Fruit fly (Drosophila melanogaster): ENCODE results near the gene run.

Gene run

dm6 chrX:20690454-20690853 is at the start of gene run:
Gene run (plus strand): TSS chrX:20690670.
- no peak for TF ChIP-seq ey (GFP tag; optimal IDR thresholded peaks at IDR 0.05)
- no peak for TF ChIP-seq h (GFP tag; optimal IDR thresholded peaks at IDR 0.05)
- TF ChIP-seq CG9705 (GFP tag; optimal IDR thresholded peaks at IDR 0.05) = no peak
- no peak for TF ChIP-seq Rel (GFP tag; optimal IDR thresholded peaks at IDR 0.05)
- no peak for TF ChIP-seq Rel (tag; optimal IDR thresholded peaks at IDR 0.05)
- TF ChIP-seq Abd-B (GFP tag; optimal IDR thresholded peaks at IDR 0.05) = no peak
- no peak for TF ChIP-seq CrebA (GFP tag; optimal IDR thresholded peaks at IDR 0.05; ENCODE audit: borderline replicate concordance)
- no peak for TF ChIP-seq dmrt93B (GFP tag; optimal IDR thresholded peaks at IDR 0.05)
- TF ChIP-seq lola (GFP tag; optimal IDR thresholded peaks at IDR 0.05) = no peak
- TF ChIP-seq woc (GFP tag; optimal IDR thresholded peaks at IDR 0.05) = no peak
- TF ChIP-seq Hr78 (GFP tag; optimal IDR thresholded peaks at IDR 0.05) = no peak
- no peak for TF ChIP-seq CG32264 (GFP tag; optimal IDR thresholded peaks at IDR 0.05)
- TF ChIP-seq usp (GFP tag; optimal IDR thresholded peaks at IDR 0.05) = no peak
- TF ChIP-seq jim (GFP tag; optimal IDR thresholded peaks at IDR 0.05) = no peak
- no peak for TF ChIP-seq pan (optimal IDR thresholded peaks at IDR 0.05)
- TF ChIP-seq GATAd (GFP tag; optimal IDR thresholded peaks at IDR 0.05) = no peak
- TF ChIP-seq sage (GFP tag; optimal IDR thresholded peaks at IDR 0.05) = no peak
- TF ChIP-seq sv (GFP tag; optimal IDR thresholded peaks at IDR 0.05) = no peak
- no peak for TF ChIP-seq brk (GFP tag; optimal IDR thresholded peaks at IDR 0.05)
- no peak for TF ChIP-seq fru (GFP tag; optimal IDR thresholded peaks at IDR 0.05)

DNA sequence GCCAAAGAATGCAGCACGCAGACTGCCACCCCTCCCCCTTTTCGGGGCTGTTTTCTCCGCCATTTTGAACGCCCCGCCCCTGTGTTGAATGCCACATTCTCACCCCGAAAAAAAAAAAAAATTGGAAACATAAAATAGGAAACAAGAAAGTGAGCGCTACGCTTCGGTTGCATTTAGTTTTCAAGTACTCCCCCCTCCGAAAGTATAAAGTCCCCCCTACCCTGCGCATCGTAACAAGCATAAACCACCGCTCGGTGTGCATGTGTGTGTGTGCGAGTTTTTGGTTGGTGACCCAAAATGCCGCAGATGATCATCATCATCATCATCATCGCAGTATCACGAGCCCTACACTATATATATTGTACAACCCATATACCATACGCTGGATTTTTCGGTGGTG is 47.1 kb upstream of the run start:
- TF ChIP-seq Hnf4 (GFP tag; optimal IDR thresholded peaks at IDR 0.05) (no peak), br (GFP tag; optimal IDR thresholded peaks at IDR 0.05) (no peak), Abd-B (GFP tag; optimal IDR thresholded peaks at IDR 0.05) (no peak), Hr83 (GFP tag; optimal IDR thresholded peaks at IDR 0.05; ENCODE audit: poor library complexity, severe bottlenecking) (no peak), dsf (GFP tag; optimal IDR thresholded peaks at IDR 0.05; ENCODE audit: borderline replicate concordance) (no peak), Sp1 (GFP tag; optimal IDR thresholded peaks at IDR 0.05) (no peak), N (GFP tag; optimal IDR thresholded peaks at IDR 0.05) (no peak), usp (GFP tag; optimal IDR thresholded peaks at IDR 0.05) (no peak), Myc (optimal IDR thresholded peaks at IDR 0.05) (no peak), HLH106 (tag; optimal IDR thresholded peaks at IDR 0.05) (no peak), jim (GFP tag; optimal IDR thresholded peaks at IDR 0.05) (no peak), Rel (GFP tag; optimal IDR thresholded peaks at IDR 0.05) (no peak), Rel (tag; optimal IDR thresholded peaks at IDR 0.05) (no peak), sv (GFP tag; optimal IDR thresholded peaks at IDR 0.05) (no peak), CG32264 (GFP tag; optimal IDR thresholded peaks at IDR 0.05) (no peak), Hr78 (GFP tag; optimal IDR thresholded peaks at IDR 0.05) (no peak), Mio (GFP tag; optimal IDR thresholded peaks at IDR 0.05) (no peak)

DNA sequence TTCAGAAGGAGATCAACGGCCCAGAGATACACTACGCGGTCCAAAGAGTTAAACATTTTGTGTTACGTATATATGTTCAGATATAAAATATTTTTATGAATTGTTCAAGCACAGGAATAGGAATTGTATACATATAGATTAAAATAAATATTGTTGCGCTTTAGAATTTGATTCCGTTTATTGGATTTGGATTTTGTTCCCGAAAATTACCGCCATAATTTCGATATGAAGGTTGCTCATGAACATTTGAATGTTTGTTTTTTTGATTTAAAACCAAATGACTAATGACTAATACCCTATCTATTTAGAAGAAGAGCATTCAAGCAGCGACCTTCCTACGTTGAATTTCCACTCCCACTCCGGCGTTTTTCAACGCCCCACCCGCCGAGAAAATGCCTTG is 46.5 kb upstream of the run start:
- TF ChIP-seq Myc (optimal IDR thresholded peaks at IDR 0.05) = no peak
- TF ChIP-seq CG9705 (GFP tag; optimal IDR thresholded peaks at IDR 0.05) = no peak
- no peak for TF ChIP-seq br (GFP tag; optimal IDR thresholded peaks at IDR 0.05)
- no peak for TF ChIP-seq Dif (GFP tag; optimal IDR thresholded peaks at IDR 0.05; ENCODE audit: partially characterized antibody)
- no peak for TF ChIP-seq h (GFP tag; optimal IDR thresholded peaks at IDR 0.05)
- no peak for TF ChIP-seq N (GFP tag; optimal IDR thresholded peaks at IDR 0.05)
- TF ChIP-seq Jra (GFP tag; optimal IDR thresholded peaks at IDR 0.05) = no peak
- no peak for TF ChIP-seq jim (GFP tag; optimal IDR thresholded peaks at IDR 0.05)
- TF ChIP-seq brk (GFP tag; optimal IDR thresholded peaks at IDR 0.05) = no peak
- TF ChIP-seq fru (GFP tag; optimal IDR thresholded peaks at IDR 0.05) = no peak
- no peak for TF ChIP-seq tai (GFP tag; optimal IDR thresholded peaks at IDR 0.05)
- TF ChIP-seq GATAd (GFP tag; optimal IDR thresholded peaks at IDR 0.05) = no peak
- no peak for TF ChIP-seq Sp1 (GFP tag; optimal IDR thresholded peaks at IDR 0.05)
- TF ChIP-seq Dfd (GFP tag; optimal IDR thresholded peaks at IDR 0.05) = no peak
- no peak for TF ChIP-seq HLH106 (tag; optimal IDR thresholded peaks at IDR 0.05)
- no peak for TF ChIP-seq usp (GFP tag; optimal IDR thresholded peaks at IDR 0.05)
- TF ChIP-seq dsf (GFP tag; optimal IDR thresholded peaks at IDR 0.05; ENCODE audit: borderline replicate concordance) = no peak
- TF ChIP-seq ey (GFP tag; optimal IDR thresholded peaks at IDR 0.05) = no peak

DNA sequence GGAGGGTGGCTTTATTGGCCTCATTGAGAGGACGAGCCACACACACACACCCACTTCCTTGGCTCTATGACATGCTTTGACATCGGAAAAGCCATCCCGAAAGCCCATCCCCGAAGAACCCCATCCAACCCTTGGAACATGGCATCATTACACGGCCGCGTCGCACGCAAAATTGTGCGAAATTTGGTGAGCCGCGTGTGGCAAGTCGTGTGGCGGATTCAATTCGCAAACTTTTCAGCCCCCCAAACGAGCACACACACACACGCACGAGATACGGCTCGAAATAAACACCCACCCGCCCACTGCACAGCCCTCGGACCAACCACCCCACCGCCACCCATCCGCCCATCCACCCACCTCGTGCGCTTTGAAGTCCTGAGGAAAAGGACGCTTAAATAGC is 44.2 kb upstream of the run start:
- TF ChIP-seq Dfd (GFP tag; optimal IDR thresholded peaks at IDR 0.05) (peak; percentile 86), sv (GFP tag; optimal IDR thresholded peaks at IDR 0.05) (no peak)

- no peak for TF ChIP-seq woc (GFP tag; optimal IDR thresholded peaks at IDR 0.05)
- no peak for TF ChIP-seq usp (GFP tag; optimal IDR thresholded peaks at IDR 0.05)
- no peak for TF ChIP-seq Dfd (GFP tag; optimal IDR thresholded peaks at IDR 0.05)
- TF ChIP-seq tai (GFP tag; optimal IDR thresholded peaks at IDR 0.05) = no peak
- TF ChIP-seq CG9705 (GFP tag; optimal IDR thresholded peaks at IDR 0.05) = no peak
- TF ChIP-seq jim (GFP tag; optimal IDR thresholded peaks at IDR 0.05) = no peak
- TF ChIP-seq Mio (GFP tag; optimal IDR thresholded peaks at IDR 0.05) = no peak
- no peak for TF ChIP-seq dmrt93B (GFP tag; optimal IDR thresholded peaks at IDR 0.05)
- TF ChIP-seq Dif (GFP tag; optimal IDR thresholded peaks at IDR 0.05; ENCODE audit: partially characterized antibody) = no peak
Observed at dm6 chrX:20652353-20652752, 38.1 kb upstream of the run start.

Data from whole organism, wandering third instar larva.